Fruit fly (Drosophila melanogaster): ENCODE results near the gene CG43449.

Gene CG43449

dm6 chr3R:11088120-11088519 is at the start of gene CG43449:
CG43449 (plus strand) TSS chr3R:11088420.
- no peak for TF ChIP-seq CG8478 (optimal IDR thresholded peaks at IDR 0.05)
- TF ChIP-seq CTCF (optimal IDR thresholded peaks at IDR 0.05) = no peak

- TF ChIP-seq CG8478 (optimal IDR thresholded peaks at IDR 0.05) = no peak
- no peak for TF ChIP-seq CTCF (optimal IDR thresholded peaks at IDR 0.05)
Measured at dm6 chr3R:11047723-11048122, 40.5 kb upstream of the CG43449 start.

- no peak for TF ChIP-seq CTCF (optimal IDR thresholded peaks at IDR 0.05)
- no peak for TF ChIP-seq CG8478 (optimal IDR thresholded peaks at IDR 0.05)
Measured at dm6 chr3R:11081701-11082100, 6.5 kb upstream of the CG43449 start.

DNA sequence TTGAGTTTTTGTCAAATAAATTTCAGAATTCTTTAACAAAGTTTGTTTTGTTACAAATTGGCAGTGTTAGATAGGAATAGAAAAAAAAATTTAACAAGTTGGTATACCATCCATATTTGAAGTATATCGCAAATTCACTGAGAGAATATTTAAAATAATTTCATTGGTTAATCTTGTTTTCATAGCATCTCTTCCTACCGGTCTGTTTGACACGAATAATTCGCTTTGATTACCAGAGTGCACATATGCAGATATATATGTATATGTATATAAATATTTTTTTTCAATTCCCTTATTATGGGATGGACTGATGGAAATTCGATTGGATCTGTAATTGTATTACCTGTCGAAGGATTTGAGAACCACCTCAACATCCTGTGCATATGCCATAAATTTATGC is 27.4 kb downstream of the CG43449 start, which contains the start of gene SdhCL:
Gene SdhCL (minus strand): TSS at position 101 of the 400 bp plus-strand sequence.
- TF ChIP-seq CG8478 (optimal IDR thresholded peaks at IDR 0.05) (no peak), CTCF (optimal IDR thresholded peaks at IDR 0.05) (no peak)

dm6 chr3R:11126383-11126782 is 38.2 kb downstream of the CG43449 start:
- no peak for TF ChIP-seq CG8478 (optimal IDR thresholded peaks at IDR 0.05)
- TF ChIP-seq CTCF (optimal IDR thresholded peaks at IDR 0.05) = no peak

DNA sequence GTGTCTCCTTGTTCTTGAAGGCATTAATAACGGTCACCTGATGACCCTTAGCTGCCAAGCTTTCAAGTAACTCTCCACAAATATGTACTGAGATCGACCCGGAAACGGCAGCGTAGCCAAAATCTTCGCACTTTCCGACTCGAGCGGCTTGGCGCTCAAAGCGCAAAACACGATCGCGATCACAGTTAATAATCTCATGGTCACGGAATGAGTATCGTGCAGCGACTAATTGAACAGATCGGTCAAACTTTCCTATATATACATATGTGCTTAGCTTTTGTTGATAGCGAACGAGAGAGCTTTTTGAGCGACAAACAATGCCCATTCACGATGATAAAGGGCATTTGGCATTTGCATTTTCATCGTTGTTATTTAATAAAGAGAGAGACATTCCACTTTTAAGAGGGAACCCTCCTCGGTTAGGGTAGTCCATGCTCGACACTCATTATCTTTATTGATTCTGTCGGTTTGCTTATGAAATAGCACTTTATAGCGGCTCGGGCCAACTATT is 40.0 kb downstream of the CG43449 start, which contains the start of gene Ugt35C1:
Gene Ugt35C1 (minus strand): TSS at position 213 of the 511 bp plus-strand sequence.
- TF ChIP-seq CTCF (optimal IDR thresholded peaks at IDR 0.05) = no peak
- no peak for TF ChIP-seq CG8478 (optimal IDR thresholded peaks at IDR 0.05)

DNA sequence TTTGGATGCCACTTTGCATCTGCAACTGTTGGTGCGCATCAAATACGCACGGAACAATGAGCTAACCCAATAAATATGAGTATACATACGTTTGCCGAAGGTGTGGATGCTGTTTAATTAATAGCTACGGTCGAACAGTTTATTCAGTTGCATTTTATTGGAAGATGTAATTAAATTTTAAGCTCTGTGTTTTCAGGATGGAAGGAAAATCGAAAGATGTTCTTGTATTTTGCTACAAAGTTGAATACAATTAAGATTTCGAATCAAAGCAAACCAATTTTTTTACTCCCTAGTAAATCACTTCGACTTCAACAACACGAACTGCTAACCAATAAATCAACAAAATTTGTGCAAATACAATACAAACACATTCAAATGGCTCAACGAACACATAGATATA is 48.7 kb downstream of the CG43449 start, which contains the start of gene mAcon2:
Gene mAcon2 (plus strand): TSS at position 301 of the 400 bp plus-strand sequence.
- TF ChIP-seq CTCF (optimal IDR thresholded peaks at IDR 0.05) (no peak), CG8478 (optimal IDR thresholded peaks at IDR 0.05) (no peak)
